Worm (Caenorhabditis elegans) whole organism, L4 larva: ENCODE measurements around the gene F38G1.3.

Experiments used
- F10B5.3 ChIP-seq: sonication (generic microtip); optimal IDR thresholded peaks from 2 replicates; lab custom pipeline; 2016; ENCODE audit warnings: mild to moderate bottlenecking, missing genetic modification characterization, missing compliant biosample characterization
- Y5F2A.4 ChIP-seq: fragments of 200-800 bp; sonication (Bioruptor generic); optimal IDR thresholded peaks from 2 replicates; lab custom pipeline; 2018; ENCODE audit warnings: mild to moderate bottlenecking, missing genetic modification characterization, missing compliant biosample characterization
- Y75B8A.6 ChIP-seq: fragments of 200-800 bp; sonication (Bioruptor generic); IDR thresholded peaks from 2 replicates; pipeline ENCODE4 v1.3.6; 2022; ENCODE audit warnings: missing genetic modification reagents, missing genetic modification characterization, missing compliant biosample characterization
- aha-1 ChIP-seq: fragments of 150-350 bp; peaks from one replicate; lab custom pipeline; 2014; ENCODE audit warnings: missing biosample characterization, missing genetic modification characterization
- ctbp-1 ChIP-seq: fragments of 200-800 bp; sonication (Bioruptor generic); IDR thresholded peaks from 2 replicates; pipeline ENCODE4 v1.3.6; 2022; ENCODE audit warnings: missing genetic modification reagents, missing genetic modification characterization, missing compliant biosample characterization
- daf-16 ChIP-seq, 3 experiments: sonication (generic microtip); optimal IDR thresholded peaks; 2 replicates each; lab custom pipeline; 2016 to 2017; ENCODE audit warnings: missing genetic modification characterization in 3 of 3, missing genetic modification reagents in 3 of 3, mild to moderate bottlenecking in 2 of 3, missing compliant biosample characterization in 2 of 3, missing biosample characterization in 1 of 3, moderate library complexity in 1 of 3
- daf-19 ChIP-seq: fragments of 200-800 bp; sonication (Bioruptor generic); conservative IDR thresholded peaks from 2 replicates; pipeline ENCODE4 v1.3.6; 2022; ENCODE audit warnings: missing genetic modification characterization, missing compliant biosample characterization
- dpl-1 ChIP-seq: fragments of 150-350 bp; optimal IDR thresholded peaks from 2 replicates; lab custom pipeline; 2014; ENCODE audit warnings: missing biosample characterization, missing genetic modification reagents, missing genetic modification characterization
- duxl-1 ChIP-seq: sonication (generic microtip); optimal IDR thresholded peaks from 2 replicates; lab custom pipeline; 2016; ENCODE audit warnings: mild to moderate bottlenecking, missing genetic modification characterization, moderate library complexity, missing compliant biosample characterization; ENCODE audit not compliant: poor library complexity
- fkh-10 ChIP-seq: fragments of 150-350 bp; optimal IDR thresholded peaks from 2 replicates; lab custom pipeline; 2014; ENCODE audit warnings: missing biosample characterization, missing genetic modification reagents, missing genetic modification characterization
- lin-15B ChIP-seq: fragments of 150-350 bp; sonication (generic microtip); optimal IDR thresholded peaks from 3 replicates; lab custom pipeline; 2014; ENCODE audit warnings: missing biosample characterization, missing genetic modification characterization
- lin-39 ChIP-seq: fragments of 150-350 bp; optimal IDR thresholded peaks from 2 replicates; lab custom pipeline; 2014; ENCODE audit warnings: missing biosample characterization, missing genetic modification reagents, missing genetic modification characterization
- madf-5 ChIP-seq, 2 experiments: fragments of 200-800 bp; sonication (Bioruptor generic); IDR thresholded peaks; 2 replicates each; pipeline ENCODE4 v1.3.6; 2022; ENCODE audit warnings: missing compliant biosample characterization in 2 of 2, missing genetic modification characterization in 2 of 2
- mdl-1 ChIP-seq, 2 experiments: fragments of 150-350 bp in 1 of 2; sonication (generic microtip) in 1 of 2; optimal IDR thresholded peaks; 2 replicates each; lab custom pipeline; 2014 to 2017; ENCODE audit warnings: missing biosample characterization in 2 of 2, missing genetic modification characterization in 2 of 2
- mdt-29 ChIP-seq: fragments of 200-800 bp; sonication (Bioruptor generic); IDR thresholded peaks from 2 replicates; pipeline ENCODE4 v1.3.6; 2022; ENCODE audit warnings: missing genetic modification reagents, missing genetic modification characterization, missing compliant biosample characterization
- mxl-2 ChIP-seq: fragments of 200-800 bp; sonication (Bioruptor generic); conservative IDR thresholded peaks from 2 replicates; pipeline ENCODE4 v1.3.6; 2022; ENCODE audit warnings: missing genetic modification reagents, missing genetic modification characterization, missing compliant biosample characterization
- nhr-10 ChIP-seq: fragments of 150-350 bp; optimal IDR thresholded peaks from 2 replicates; lab custom pipeline; 2014; ENCODE audit warnings: missing biosample characterization, missing genetic modification characterization
- nhr-111 ChIP-seq: fragments of 200-800 bp; sonication (Bioruptor generic); optimal IDR thresholded peaks from 2 replicates; lab custom pipeline; 2018; ENCODE audit warnings: mild to moderate bottlenecking, missing genetic modification characterization, missing compliant biosample characterization
- nhr-237 ChIP-seq: sonication (generic microtip); optimal IDR thresholded peaks from 2 replicates; lab custom pipeline; 2017; ENCODE audit warnings: missing biosample characterization, missing genetic modification characterization
- nhr-28 ChIP-seq: fragments of 150-350 bp; optimal IDR thresholded peaks from 2 replicates; lab custom pipeline; 2014; ENCODE audit warnings: missing biosample characterization, missing genetic modification characterization
- nhr-77 ChIP-seq: fragments of 150-350 bp; optimal IDR thresholded peaks from 2 replicates; lab custom pipeline; 2014; ENCODE audit warnings: missing biosample characterization, missing genetic modification characterization
- php-3 ChIP-seq: fragments of 200-800 bp; sonication (Bioruptor generic); IDR thresholded peaks from 2 replicates; pipeline ENCODE4 v1.3.6; 2022; ENCODE audit warnings: missing genetic modification reagents, missing genetic modification characterization, missing compliant biosample characterization
- pqm-1 ChIP-seq: sonication (generic microtip); optimal IDR thresholded peaks from 2 replicates; lab custom pipeline; 2017; ENCODE audit warnings: missing biosample characterization, missing genetic modification characterization
- rbr-2 ChIP-seq: sonication (generic microtip); optimal IDR thresholded peaks from 2 replicates; lab custom pipeline; 2016; ENCODE audit warnings: missing genotype, missing genetic modification characterization, missing compliant biosample characterization
- set-16 ChIP-seq: fragments of 200-800 bp; sonication (Bioruptor generic); IDR thresholded peaks from 2 replicates; pipeline ENCODE4 v1.3.6; 2022; ENCODE audit warnings: missing genetic modification reagents, missing genetic modification characterization, missing compliant biosample characterization
- skn-1 ChIP-seq: fragments of 150-350 bp; optimal IDR thresholded peaks from 2 replicates; lab custom pipeline; 2014; ENCODE audit warnings: missing biosample characterization, missing genetic modification characterization
- snpc-4 ChIP-seq: fragments of 150-350 bp; optimal IDR thresholded peaks from 2 replicates; lab custom pipeline; 2014; ENCODE audit warnings: missing biosample characterization, missing genetic modification characterization
- tra-1 ChIP-seq: fragments of 200-800 bp; sonication (Bioruptor generic); IDR thresholded peaks from 2 replicates; pipeline ENCODE4 v1.3.6; 2022; ENCODE audit warnings: missing genetic modification reagents, missing genetic modification characterization, missing compliant biosample characterization
- vab-7 ChIP-seq: fragments of 200-800 bp; sonication (Bioruptor generic); IDR thresholded peaks from 2 replicates; pipeline ENCODE4 v1.3.6; 2022; ENCODE audit warnings: missing genetic modification reagents, missing genetic modification characterization, missing compliant biosample characterization
- zip-11 ChIP-seq: fragments of 200-800 bp; sonication (Bioruptor generic); IDR thresholded peaks from 2 replicates; pipeline ENCODE4 v1.3.6; 2022; ENCODE audit warnings: missing genetic modification characterization, missing compliant biosample characterization

The F38G1.3 gene

ce11 chrX:506848-507247, 30.5 kb downstream of the F38G1.3 start, which contains the start of gene B0310.2 (continued):
- TF ChIP-seq fkh-10 (GFP tag; lab: Kevin White, UChicago) (no peak), set-16 (GFP tag; lab: Robert Waterston, UW) (no peak), mdt-29 (GFP tag; lab: Robert Waterston, UW) (no peak)

- TF ChIP-seq aha-1 (tag; lab: Kevin White, UChicago) (peak; percentile 62), lin-15B (tag; lab: Kevin White, UChicago) (no peak)
These were observed 37.7 kb downstream of the F38G1.3 start for ce11 chrX:514023-514422.

- TF ChIP-seq lin-39 (tag; lab: Kevin White, UChicago) (no peak), Y75B8A.6 (GFP tag; lab: Robert Waterston, UW) (no peak), vab-7 (GFP tag; lab: Robert Waterston, UW) (no peak), duxl-1 (tag; lab: Kevin White, UChicago) (no peak), snpc-4 (tag; lab: Kevin White, UChicago) (no peak)
These were observed 44.5 kb downstream of the F38G1.3 start, which contains the start of gene B0310.3 for ce11 chrX:520881-521280. TSS of gene B0310.3 (minus strand) at chrX:520981.

DNA sequence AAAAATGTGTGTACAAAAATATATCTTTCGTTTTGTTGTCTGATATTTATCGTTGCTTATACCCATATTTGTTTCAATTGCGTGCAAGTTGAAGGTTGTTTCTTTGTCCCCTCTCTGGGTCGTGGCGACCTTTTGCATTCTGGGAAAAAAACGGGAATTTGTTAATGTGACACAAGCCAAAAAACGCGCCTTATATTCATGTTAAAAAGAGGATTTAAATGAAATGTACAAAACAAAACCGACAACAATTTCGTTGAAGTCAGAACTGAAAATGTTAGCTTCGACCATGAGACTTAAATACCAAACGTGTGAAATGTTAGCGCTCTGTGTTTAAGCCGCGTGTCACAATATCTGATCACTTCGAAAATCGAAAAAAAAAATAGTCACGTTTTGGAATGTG, 48.1 kb downstream of the F38G1.3 start:
- peak; percentile 93 for TF ChIP-seq aha-1 (tag; lab: Kevin White, UChicago)
- no peak for TF ChIP-seq ctbp-1

- TF ChIP-seq daf-19 (GFP tag; lab: Robert Waterston, UW) (no peak), nhr-77 (tag; lab: Kevin White, UChicago) (no peak), zip-11 (no peak), fkh-10 (GFP tag; lab: Kevin White, UChicago) (no peak), daf-16 (GFP tag; optimal IDR thresholded peaks at IDR 0.05; lab: Kevin White, UChicago) (no peak), daf-16 (tag; optimal IDR thresholded peaks at IDR 0.05; lab: Kevin White, UChicago) (peak; percentile 30), dpl-1 (GFP tag; lab: Kevin White, UChicago) (no peak), tra-1 (no peak), F10B5.3 (tag; lab: Kevin White, UChicago) (no peak), mxl-2 (GFP tag; lab: Robert Waterston, UW) (no peak), rbr-2 (tag; lab: Kevin White, UChicago) (no peak), Y5F2A.4 (no peak), skn-1 (tag; lab: Kevin White, UChicago) (no peak), set-16 (GFP tag; lab: Robert Waterston, UW) (no peak), pqm-1 (tag; lab: Kevin White, UChicago) (peak; percentile 51), php-3 (GFP tag; lab: Robert Waterston, UW) (peak; percentile 70), mdl-1 (tag; optimal IDR thresholded peaks at IDR 0.05; lab: Kevin White, UChicago) (no peak), madf-5 (GFP tag; IDR thresholded peaks at IDR 0.05; lab: Robert Waterston, UW) (no peak), aha-1 (tag; lab: Kevin White, UChicago) (peak; percentile 63), nhr-237 (tag; lab: Kevin White, UChicago) (no peak), nhr-10 (tag; lab: Kevin White, UChicago) (no peak), nhr-111 (GFP tag; lab: Kevin White, UChicago) (no peak), nhr-28 (peak; percentile 49)
- TF ChIP-seq, all 104 proteins: peak for 5
These were observed 51.3 kb downstream of the F38G1.3 start for ce11 chrX:527663-528062.
